Worm (Caenorhabditis elegans): ENCODE data around the gene F31B12.4.

The F31B12.4 gene

DNA sequence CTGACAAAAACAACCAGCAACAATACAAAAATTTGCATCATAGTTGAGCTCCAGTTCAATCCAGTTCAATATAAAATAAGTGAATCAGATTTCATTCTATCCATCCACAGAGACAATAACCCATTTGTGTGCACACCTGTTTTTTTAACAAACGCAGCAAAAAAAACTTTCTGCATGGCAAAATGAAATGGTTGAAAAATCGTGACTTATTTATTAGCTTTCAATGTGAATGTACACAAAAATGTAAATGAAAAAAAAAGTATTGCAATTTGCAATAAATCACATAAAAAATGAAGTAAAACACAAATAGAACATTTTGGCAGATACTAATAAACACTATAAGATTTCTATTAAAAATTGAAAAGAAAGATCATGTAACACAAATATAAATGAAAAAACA lies 9.9 kb upstream of the F31B12.4 start, which contains the start of gene T05A10.6:
TSS of gene T05A10.6 (minus strand) at position 101 of the 400 bp plus-strand sequence.
- no peak for TF ChIP-seq nhr-25 (tag; optimal IDR thresholded peaks at IDR 0.05)
- no peak for TF ChIP-seq nhr-12 (tag; optimal IDR thresholded peaks at IDR 0.05)
- no peak for TF ChIP-seq eor-1 (tag; optimal IDR thresholded peaks at IDR 0.05)
- no peak for TF ChIP-seq ztf-4 (tag; optimal IDR thresholded peaks at IDR 0.05)
- no peak for TF ChIP-seq zag-1 (tag; optimal IDR thresholded peaks at IDR 0.05)
- TF ChIP-seq fkh-10 (GFP tag; optimal IDR thresholded peaks at IDR 0.05) = no peak
- no peak for TF ChIP-seq nhr-43 (tag; optimal IDR thresholded peaks at IDR 0.05; ENCODE audit: poor library complexity, severe bottlenecking)
- no peak for TF ChIP-seq ama-1 (optimal IDR thresholded peaks at IDR 0.05)
- no peak for TF ChIP-seq nhr-11 (tag; optimal IDR thresholded peaks at IDR 0.05)
- TF ChIP-seq nhr-28 (tag; optimal IDR thresholded peaks at IDR 0.05) = no peak
- TF ChIP-seq lin-39 (tag; optimal IDR thresholded peaks at IDR 0.05) = no peak
- TF ChIP-seq egl-27 (tag; optimal IDR thresholded peaks at IDR 0.05) = no peak

DNA sequence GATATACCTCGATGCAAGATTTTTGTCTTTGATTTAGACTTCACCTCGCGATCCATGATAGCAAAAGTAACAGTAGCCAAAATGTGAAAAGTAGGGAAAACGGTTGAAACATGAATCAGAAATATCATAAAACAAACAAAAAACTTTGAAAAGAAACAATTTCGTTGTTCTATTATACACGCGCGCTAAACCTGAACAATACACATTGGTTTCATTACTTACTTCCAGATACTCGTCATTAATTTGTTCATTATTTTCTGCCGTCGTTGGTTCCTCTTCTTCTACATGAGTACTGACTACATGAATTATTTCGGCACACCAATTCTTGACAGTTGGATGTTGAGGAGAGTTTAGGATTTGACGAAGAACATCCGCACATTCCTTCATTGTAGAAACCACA lies 16.0 kb downstream of the F31B12.4 start, which contains the start of gene F31B12.3:
TSS of gene F31B12.3 (minus strand) at position 101 of the 400 bp plus-strand sequence.
- TF ChIP-seq nhr-43 (tag; optimal IDR thresholded peaks at IDR 0.05; ENCODE audit: poor library complexity, severe bottlenecking) (no peak), unc-62 (GFP tag; optimal IDR thresholded peaks at IDR 0.05) (no peak), lin-39 (tag; optimal IDR thresholded peaks at IDR 0.05) (no peak), nfya-1 (tag; optimal IDR thresholded peaks at IDR 0.05; ENCODE audit: insufficient read depth) (no peak), nhr-11 (tag; optimal IDR thresholded peaks at IDR 0.05) (no peak), nhr-12 (tag; optimal IDR thresholded peaks at IDR 0.05) (no peak), aly-2 (tag; optimal IDR thresholded peaks at IDR 0.05) (no peak), ceh-82 (tag; optimal IDR thresholded peaks at IDR 0.05) (no peak), nhr-28 (tag; optimal IDR thresholded peaks at IDR 0.05) (no peak), ceh-16 (tag; optimal IDR thresholded peaks at IDR 0.05) (no peak)

ce11 chrX:10821160-10821559 lies 16.6 kb downstream of the F31B12.4 start:
- TF ChIP-seq elt-3 (tag; optimal IDR thresholded peaks at IDR 0.05) = no peak
- no peak for TF ChIP-seq nhr-23 (tag; optimal IDR thresholded peaks at IDR 0.05)
- TF ChIP-seq lsy-12 (tag; optimal IDR thresholded peaks at IDR 0.05) = peak; percentile 67
- TF ChIP-seq nhr-77 (tag; optimal IDR thresholded peaks at IDR 0.05) = no peak
- peak; percentile 2 for TF ChIP-seq egl-27 (tag; optimal IDR thresholded peaks at IDR 0.05)
- peak; percentile 12 for TF ChIP-seq ceh-82 (tag; optimal IDR thresholded peaks at IDR 0.05)
- TF ChIP-seq nhr-11 (tag; optimal IDR thresholded peaks at IDR 0.05) = peak; percentile 19
- TF ChIP-seq ZK546.5 (tag; optimal IDR thresholded peaks at IDR 0.05) = no peak
- no peak for TF ChIP-seq R02D3.7 (tag; optimal IDR thresholded peaks at IDR 0.05)
- TF ChIP-seq elt-1 (tag; optimal IDR thresholded peaks at IDR 0.05) = no peak
- TF ChIP-seq nhr-67 (tag; optimal IDR thresholded peaks at IDR 0.05) = no peak
- TF ChIP-seq pha-4 (tag; optimal IDR thresholded peaks at IDR 0.05) = no peak
- TF ChIP-seq zag-1 (tag; optimal IDR thresholded peaks at IDR 0.05) = no peak
- no peak for TF ChIP-seq ceh-28 (tag; optimal IDR thresholded peaks at IDR 0.05)
- TF ChIP-seq tbx-2 (tag; optimal IDR thresholded peaks at IDR 0.05) = peak; percentile 36
- no peak for TF ChIP-seq aly-2 (tag; optimal IDR thresholded peaks at IDR 0.05)
- TF ChIP-seq nhr-28 (tag; optimal IDR thresholded peaks at IDR 0.05) = no peak
- peak; percentile 45 for TF ChIP-seq hmg-11 (tag; optimal IDR thresholded peaks at IDR 0.05)
- peak; percentile 29 for TF ChIP-seq elt-2 (tag; optimal IDR thresholded peaks at IDR 0.05)
- TF ChIP-seq fos-1 (tag; optimal IDR thresholded peaks at IDR 0.05) = no peak
- TF ChIP-seq mdl-1 (tag; optimal IDR thresholded peaks at IDR 0.05) = no peak
- TF ChIP-seq ceh-9 (tag; optimal IDR thresholded peaks at IDR 0.05) = no peak
- no peak for TF ChIP-seq jun-1 (tag; optimal IDR thresholded peaks at IDR 0.05)
- no peak for TF ChIP-seq nhr-25 (tag; optimal IDR thresholded peaks at IDR 0.05)
- no peak for TF ChIP-seq pqm-1 (tag; optimal IDR thresholded peaks at IDR 0.05)
- TF ChIP-seq fkh-10 (GFP tag; optimal IDR thresholded peaks at IDR 0.05) = no peak
- no peak for TF ChIP-seq mml-1 (tag; optimal IDR thresholded peaks at IDR 0.05)

DNA sequence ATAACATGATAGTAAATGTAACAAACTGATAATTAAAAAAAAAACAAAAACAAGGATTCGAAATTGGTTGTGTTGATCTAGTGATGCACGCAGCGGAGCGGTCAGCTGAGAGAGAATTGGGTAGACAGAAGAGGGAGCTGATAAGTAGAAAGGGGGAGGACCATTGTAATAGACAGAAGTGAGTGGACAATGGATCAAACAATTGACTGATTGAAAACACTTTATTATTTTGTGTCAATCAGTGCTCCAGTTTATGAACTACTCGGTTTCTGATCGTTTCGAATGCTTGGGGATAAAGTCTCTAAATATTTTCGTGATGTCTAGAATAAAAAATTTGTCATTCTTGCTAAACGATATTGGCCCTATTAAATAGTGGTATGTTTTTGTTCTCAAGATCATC lies 30.0 kb downstream of the F31B12.4 start:
- TF ChIP-seq mdl-1 (tag; optimal IDR thresholded peaks at IDR 0.05) (no peak), eor-1 (tag; optimal IDR thresholded peaks at IDR 0.05) (no peak), jun-1 (tag; optimal IDR thresholded peaks at IDR 0.05) (no peak), ztf-11 (tag; optimal IDR thresholded peaks at IDR 0.05) (no peak), nhr-43 (tag; optimal IDR thresholded peaks at IDR 0.05; ENCODE audit: poor library complexity, severe bottlenecking) (no peak), unc-62 (GFP tag; optimal IDR thresholded peaks at IDR 0.05) (no peak), fkh-2 (tag; optimal IDR thresholded peaks at IDR 0.05) (no peak), nhr-76 (tag; optimal IDR thresholded peaks at IDR 0.05) (no peak), lin-15B (tag; optimal IDR thresholded peaks at IDR 0.05) (no peak), nhr-25 (tag; optimal IDR thresholded peaks at IDR 0.05) (no peak), nhr-12 (tag; optimal IDR thresholded peaks at IDR 0.05) (no peak), tbx-2 (tag; optimal IDR thresholded peaks at IDR 0.05) (no peak), zag-1 (tag; optimal IDR thresholded peaks at IDR 0.05) (no peak), elt-3 (tag; optimal IDR thresholded peaks at IDR 0.05) (no peak), fos-1 (tag; optimal IDR thresholded peaks at IDR 0.05) (no peak), fkh-10 (GFP tag; optimal IDR thresholded peaks at IDR 0.05) (no peak), mml-1 (tag; optimal IDR thresholded peaks at IDR 0.05) (no peak), nfya-1 (tag; optimal IDR thresholded peaks at IDR 0.05; ENCODE audit: insufficient read depth) (no peak), nhr-28 (tag; optimal IDR thresholded peaks at IDR 0.05) (no peak), elt-1 (tag; optimal IDR thresholded peaks at IDR 0.05) (no peak)

All from whole organism, L3 larva.